Fruit fly (Drosophila melanogaster): ENCODE results near the gene Thor.

Gene Thor

DNA sequence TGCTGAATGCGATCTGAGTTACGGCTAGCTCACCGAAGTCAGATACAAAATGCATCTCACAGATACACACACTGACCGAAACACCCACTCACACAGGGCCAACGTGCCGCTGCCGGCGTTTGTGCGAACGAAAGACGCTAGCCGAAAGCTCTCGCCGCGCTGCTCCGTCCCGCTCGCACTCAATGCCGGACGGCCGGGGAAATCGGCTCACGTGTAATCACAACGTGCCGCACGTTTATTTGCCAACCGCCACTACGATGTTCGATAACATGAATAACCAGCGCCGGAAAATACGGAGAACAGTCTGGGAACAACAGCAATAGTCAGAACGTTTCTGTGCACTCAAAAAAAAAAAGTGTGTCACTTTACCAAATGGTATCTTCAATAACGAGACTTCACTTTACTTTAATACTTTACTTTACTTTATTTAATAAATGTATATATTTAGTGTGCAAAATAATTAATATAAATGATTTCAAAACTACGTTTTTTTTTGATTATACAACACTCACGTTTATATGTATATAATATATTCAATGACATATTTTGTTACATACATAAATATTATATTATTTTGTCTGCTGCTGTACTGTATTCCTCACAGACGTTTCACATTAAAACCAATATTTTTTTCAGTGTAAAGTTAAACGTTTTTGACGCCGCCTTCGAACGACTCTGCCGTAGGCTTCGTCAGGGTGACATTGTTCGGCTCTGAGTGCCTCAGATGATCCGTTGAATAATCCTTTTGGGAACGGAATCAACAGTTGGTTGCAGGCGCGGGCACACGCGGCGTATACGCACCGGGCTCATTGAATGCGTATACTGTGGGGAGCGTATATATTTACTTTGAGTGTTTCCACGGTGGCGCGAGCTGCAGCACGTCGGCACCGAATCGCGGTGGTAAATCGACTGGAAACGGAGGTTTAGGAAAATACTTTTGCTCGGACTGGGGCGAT lies 29.3 kb downstream of the Thor start, which contains the start of gene tim:
Gene tim, minus strand, starts transcription at position 911 of the 956 bp plus-strand sequence.
- TF ChIP-seq CG4496 (GFP tag; IDR thresholded peaks at IDR 0.05) (peak; percentile 46; the same call in 2 of the 3 replicates), fd96Ca (GFP tag; IDR thresholded peaks at IDR 0.05) (peak; percentile 41; the same call in 1 of the 3 replicates), CG17806 (tag; optimal IDR thresholded peaks at IDR 0.05) (no peak)

- TF ChIP-seq CG8159 (tag; optimal IDR thresholded peaks at IDR 0.05), result no peak
- no peak for TF ChIP-seq CG10348 (GFP tag; IDR thresholded peaks at IDR 0.05)
- no peak for TF ChIP-seq Pif1A (GFP tag; optimal IDR thresholded peaks at IDR 0.05)
- no peak for TF ChIP-seq CG8301 (tag; optimal IDR thresholded peaks at IDR 0.05)
- no peak for TF ChIP-seq CG32121 (GFP tag; IDR thresholded peaks at IDR 0.05)
These were observed 31.8 kb downstream of the Thor start, which contains the start of gene CG31954 for dm6 chr2L:3510002-3510401. TSS of gene CG31954 (minus strand) at chr2L:3510102.

DNA sequence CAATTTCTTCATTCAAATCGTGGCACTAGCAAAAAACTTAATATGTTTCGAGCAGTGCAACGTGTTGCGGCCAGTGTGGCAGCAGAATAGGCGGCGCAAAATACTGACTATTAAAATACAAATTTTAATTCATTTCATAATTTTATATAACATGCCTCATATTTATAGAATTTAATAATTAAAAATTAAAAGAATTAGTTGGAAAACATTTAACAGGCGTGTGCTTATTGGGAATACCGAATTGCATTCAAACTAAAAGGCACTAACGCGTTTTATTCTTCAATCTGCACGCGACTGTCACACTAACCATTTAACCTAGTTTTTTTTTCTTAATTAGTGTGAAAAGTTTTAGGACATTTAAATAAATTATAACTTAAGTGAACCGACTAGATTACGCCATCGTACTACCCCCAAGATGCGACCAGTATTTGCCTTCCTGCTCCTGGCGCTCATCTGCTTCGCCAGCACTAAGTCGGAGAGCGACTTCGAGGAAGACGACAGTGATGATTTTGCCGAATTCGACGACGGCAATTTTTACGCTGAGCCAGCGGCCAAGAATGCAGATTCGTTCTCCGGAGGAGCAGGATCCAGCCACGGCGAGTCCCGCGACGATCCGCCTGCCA lies 36.4 kb downstream of the Thor start, which contains the start of the genes LeuRS and CG17593:
Gene LeuRS, minus strand, starts transcription at position 88 of the 623 bp plus-strand sequence.
Gene CG17593, plus strand, starts transcription at position 304 of the 623 bp plus-strand sequence.
- TF ChIP-seq CG10348 (GFP tag; IDR thresholded peaks at IDR 0.05), result no peak
- TF ChIP-seq CG17806 (tag; optimal IDR thresholded peaks at IDR 0.05), result no peak
- no peak for TF ChIP-seq Pif1A (GFP tag; optimal IDR thresholded peaks at IDR 0.05)
- no peak for TF ChIP-seq Snoo (tag; optimal IDR thresholded peaks at IDR 0.05)
- TF ChIP-seq CG14655 (GFP tag; optimal IDR thresholded peaks at IDR 0.05), result no peak
- no peak for TF ChIP-seq Ets98B (GFP tag; IDR thresholded peaks at IDR 0.05)
- no peak for TF ChIP-seq gl (tag; optimal IDR thresholded peaks at IDR 0.05)

dm6 chr2L:3519551-3519950 lies 41.3 kb downstream of the Thor start, which contains the start of the genes CG3213 and CG8851:
TSS of gene CG3213 (minus strand) at chr2L:3519651.
TSS of gene CG8851 (plus strand) at chr2L:3519677.
- TF ChIP-seq CG32121 (GFP tag; IDR thresholded peaks at IDR 0.05), result no peak
- TF ChIP-seq CG9948 (tag; optimal IDR thresholded peaks at IDR 0.05), result no peak
- TF ChIP-seq Ets98B (GFP tag; IDR thresholded peaks at IDR 0.05), result no peak
- no peak for TF ChIP-seq gl (tag; optimal IDR thresholded peaks at IDR 0.05)

- no peak for TF ChIP-seq Ets98B (GFP tag; IDR thresholded peaks at IDR 0.05)
- no peak for TF ChIP-seq Pif1B (GFP tag; optimal IDR thresholded peaks at IDR 0.05)
- no peak for TF ChIP-seq CG9948 (tag; optimal IDR thresholded peaks at IDR 0.05)
- TF ChIP-seq D1 (tag; optimal IDR thresholded peaks at IDR 0.05), result no peak
- TF ChIP-seq CG34367 (tag; optimal IDR thresholded peaks at IDR 0.05), result no peak
- no peak for TF ChIP-seq CG17806 (tag; optimal IDR thresholded peaks at IDR 0.05)
- TF ChIP-seq CG12605 (GFP tag; IDR thresholded peaks at IDR 0.05), result no peak
- no peak for TF ChIP-seq CG4496 (GFP tag; IDR thresholded peaks at IDR 0.05)
- no peak for TF ChIP-seq gl (tag; optimal IDR thresholded peaks at IDR 0.05)
- TF ChIP-seq rn (GFP tag; IDR thresholded peaks at IDR 0.05), result no peak
- TF ChIP-seq CG14655 (GFP tag; optimal IDR thresholded peaks at IDR 0.05), result no peak
- TF ChIP-seq fd96Ca (GFP tag; IDR thresholded peaks at IDR 0.05), result no peak
- TF ChIP-seq CG15710 (tag; optimal IDR thresholded peaks at IDR 0.05), result no peak
- TF ChIP-seq CG32121 (GFP tag; IDR thresholded peaks at IDR 0.05), result no peak
- no peak for TF ChIP-seq CG8159 (tag; optimal IDR thresholded peaks at IDR 0.05)
- TF ChIP-seq CG10348 (GFP tag; IDR thresholded peaks at IDR 0.05), result no peak
These were observed 45.7 kb downstream of the Thor start, which contains the start of gene Sr-CIV for dm6 chr2L:3523956-3524355. TSS of gene Sr-CIV (minus strand) at chr2L:3524056.

DNA sequence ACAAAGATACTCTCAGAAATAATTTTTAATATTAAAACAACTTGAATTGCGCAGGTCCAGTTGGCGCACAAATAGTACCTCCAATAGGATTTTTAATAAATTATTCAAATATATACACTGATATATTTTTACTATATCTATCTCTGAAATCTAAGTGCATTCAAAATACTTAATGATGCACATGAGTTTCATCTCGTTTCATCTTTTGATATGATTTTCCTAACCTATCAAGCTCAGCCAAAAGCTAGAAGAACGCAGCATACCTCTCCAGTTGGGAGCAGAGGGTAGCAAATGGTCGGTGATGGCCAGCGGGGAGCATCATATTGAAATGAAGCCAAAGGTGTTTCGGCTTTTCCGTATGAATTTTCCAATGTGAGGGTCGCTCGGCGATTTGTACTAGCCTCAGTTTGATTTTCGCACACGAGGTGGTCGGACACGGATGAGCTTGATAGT lies 46.5 kb downstream of the Thor start, which contains the start of gene CG8852:
Gene CG8852, plus strand, starts transcription at position 403 of the 453 bp plus-strand sequence.
- TF ChIP-seq CG13204 (GFP tag; optimal IDR thresholded peaks at IDR 0.05) (no peak), rn (GFP tag; IDR thresholded peaks at IDR 0.05) (no peak), CG8159 (tag; optimal IDR thresholded peaks at IDR 0.05) (no peak), Pif1A (GFP tag; optimal IDR thresholded peaks at IDR 0.05) (no peak), CG9948 (tag; optimal IDR thresholded peaks at IDR 0.05) (no peak), CG4496 (GFP tag; IDR thresholded peaks at IDR 0.05) (no peak), Pif1B (GFP tag; optimal IDR thresholded peaks at IDR 0.05) (no peak), CG15710 (tag; optimal IDR thresholded peaks at IDR 0.05) (no peak), CG12605 (GFP tag; IDR thresholded peaks at IDR 0.05) (no peak), CG10348 (GFP tag; IDR thresholded peaks at IDR 0.05) (no peak), CG14655 (GFP tag; optimal IDR thresholded peaks at IDR 0.05) (no peak), fd96Ca (GFP tag; IDR thresholded peaks at IDR 0.05) (no peak), Snoo (tag; optimal IDR thresholded peaks at IDR 0.05) (no peak), Ets98B (GFP tag; IDR thresholded peaks at IDR 0.05) (no peak), gl (tag; optimal IDR thresholded peaks at IDR 0.05) (no peak)
